Worm (Caenorhabditis elegans) whole organism, late embryonic: ENCODE results near the gene col-43.

Source experiments
- C38D4.7 ChIP-seq: fragments of 200-800 bp; sonication (Bioruptor generic); optimal IDR thresholded peaks from 2 replicates; lab custom pipeline; 2018; ENCODE audit warnings: mild to moderate bottlenecking, missing genetic modification characterization, moderate library complexity, missing compliant biosample characterization
- F13H6.1 ChIP-seq: sonication (generic microtip); optimal IDR thresholded peaks from 2 replicates; lab custom pipeline; 2016; ENCODE audit warnings: missing genetic modification characterization, missing compliant biosample characterization
- K02D7.2 ChIP-seq: sonication (generic microtip); optimal IDR thresholded peaks from 2 replicates; lab custom pipeline; 2017; ENCODE audit warnings: mild to moderate bottlenecking, missing genetic modification characterization, missing compliant biosample characterization
- ceh-14 ChIP-seq: sonication (generic microtip); optimal IDR thresholded peaks from 2 replicates; lab custom pipeline; 2016; ENCODE audit warnings: missing genotype, missing genetic modification characterization, missing compliant biosample characterization
- ceh-18 ChIP-seq: sonication (generic microtip); optimal IDR thresholded peaks from 2 replicates; lab custom pipeline; 2016; ENCODE audit warnings: missing genetic modification characterization, missing compliant biosample characterization
- ceh-19 ChIP-seq: fragments of 200-800 bp; sonication (Bioruptor generic); optimal IDR thresholded peaks from 2 replicates; lab custom pipeline; 2018; ENCODE audit warnings: mild to moderate bottlenecking, missing genetic modification characterization, missing compliant biosample characterization
- ceh-2 ChIP-seq: sonication (generic microtip); optimal IDR thresholded peaks from 2 replicates; lab custom pipeline; 2016; ENCODE audit warnings: missing genotype, missing genetic modification characterization, missing compliant biosample characterization
- ceh-22 ChIP-seq: sonication (generic microtip); optimal IDR thresholded peaks from 2 replicates; lab custom pipeline; 2017; ENCODE audit warnings: missing biosample characterization, missing genetic modification characterization
- ceh-24 ChIP-seq: sonication (generic microtip); optimal IDR thresholded peaks from 2 replicates; lab custom pipeline; 2016; ENCODE audit warnings: mild to moderate bottlenecking, missing genetic modification characterization, missing compliant biosample characterization
- ceh-30 ChIP-seq: fragments of 150-350 bp; optimal IDR thresholded peaks from 2 replicates; lab custom pipeline; 2014; ENCODE audit warnings: missing biosample characterization, missing genetic modification characterization
- ceh-45 ChIP-seq: fragments of 200-800 bp; sonication (Bioruptor generic); IDR thresholded peaks from 2 replicates; pipeline ENCODE4 v1.3.6; 2022; ENCODE audit warnings: missing genetic modification reagents, missing genetic modification characterization, missing compliant biosample characterization
- ceh-9 ChIP-seq: sonication (generic microtip); optimal IDR thresholded peaks from 2 replicates; lab custom pipeline; 2016; ENCODE audit warnings: mild to moderate bottlenecking, missing genetic modification characterization, inconsistent platforms, missing compliant biosample characterization
- elt-4 ChIP-seq: sonication (generic microtip); optimal IDR thresholded peaks from 2 replicates; lab custom pipeline; 2016; ENCODE audit warnings: missing genetic modification characterization, missing compliant biosample characterization
- fax-1 ChIP-seq: sonication (generic microtip); optimal IDR thresholded peaks from 2 replicates; lab custom pipeline; 2016; ENCODE audit warnings: missing genotype, missing genetic modification characterization, missing compliant biosample characterization
- fkh-10 ChIP-seq: fragments of 150-350 bp; optimal IDR thresholded peaks from 2 replicates; lab custom pipeline; 2014; ENCODE audit warnings: missing biosample characterization, missing genetic modification reagents, missing genetic modification characterization
- fkh-6 ChIP-seq: sonication (generic microtip); optimal IDR thresholded peaks from 2 replicates; lab custom pipeline; 2016; ENCODE audit warnings: missing genetic modification characterization, missing compliant biosample characterization
- gmeb-2 ChIP-seq: sonication (generic microtip); optimal IDR thresholded peaks from 2 replicates; lab custom pipeline; 2016; ENCODE audit warnings: missing genetic modification characterization, inconsistent platforms, missing compliant biosample characterization
- hlh-15 ChIP-seq: sonication (generic microtip); optimal IDR thresholded peaks from 2 replicates; lab custom pipeline; 2016; ENCODE audit warnings: missing genetic modification characterization, missing compliant biosample characterization
- hlh-30 ChIP-seq: sonication (generic microtip); optimal IDR thresholded peaks from 2 replicates; lab custom pipeline; 2017; ENCODE audit warnings: antibody characterized with exemption, missing genetic modification characterization, missing compliant biosample characterization; ENCODE audit not compliant: insufficient read depth
- hlh-6 ChIP-seq: sonication (generic microtip); optimal IDR thresholded peaks from 2 replicates; lab custom pipeline; 2016; ENCODE audit warnings: missing genotype, missing genetic modification characterization, missing compliant biosample characterization
- hlh-8 ChIP-seq: sonication (generic microtip); optimal IDR thresholded peaks from 2 replicates; lab custom pipeline; 2016; ENCODE audit warnings: missing genotype, missing genetic modification characterization, missing compliant biosample characterization
- lim-6 ChIP-seq: sonication (generic microtip); optimal IDR thresholded peaks from 2 replicates; lab custom pipeline; 2016; ENCODE audit warnings: missing genetic modification characterization, missing compliant biosample characterization
- lin-11 ChIP-seq: fragments of 200-800 bp; sonication (Bioruptor generic); optimal IDR thresholded peaks from 2 replicates; lab custom pipeline; 2018; ENCODE audit warnings: mild to moderate bottlenecking, missing genetic modification characterization, missing compliant biosample characterization
- madf-2 ChIP-seq: sonication (generic microtip); optimal IDR thresholded peaks from 2 replicates; lab custom pipeline; 2017; ENCODE audit warnings: missing genetic modification characterization, missing compliant biosample characterization
- nfya-1 ChIP-seq: sonication (generic microtip); optimal IDR thresholded peaks from 2 replicates; lab custom pipeline; 2017; ENCODE audit warnings: missing genetic modification characterization, mild to moderate bottlenecking, missing compliant biosample characterization, antibody characterized with exemption, moderate library complexity
- nhr-232 ChIP-seq: sonication (generic microtip); optimal IDR thresholded peaks from 2 replicates; lab custom pipeline; 2016; ENCODE audit warnings: missing genetic modification characterization, missing compliant biosample characterization
- npax-4 ChIP-seq: sonication (generic microtip); optimal IDR thresholded peaks from 2 replicates; lab custom pipeline; 2016; ENCODE audit warnings: missing genetic modification characterization, missing compliant biosample characterization
- odd-2 ChIP-seq: sonication (generic microtip); optimal IDR thresholded peaks from 2 replicates; lab custom pipeline; 2017; ENCODE audit warnings: antibody characterized with exemption, mild to moderate bottlenecking, missing genetic modification characterization, missing compliant biosample characterization
- pat-9 ChIP-seq: fragments of 200-800 bp; sonication (Bioruptor generic); optimal IDR thresholded peaks from 2 replicates; lab custom pipeline; 2018; ENCODE audit warnings: mild to moderate bottlenecking, missing genetic modification characterization, moderate library complexity, missing compliant biosample characterization
- pha-2 ChIP-seq: sonication (generic microtip); optimal IDR thresholded peaks from 2 replicates; lab custom pipeline; 2017; ENCODE audit warnings: mild to moderate bottlenecking, missing genetic modification characterization, missing compliant biosample characterization
- pros-1 ChIP-seq: fragments of 150-350 bp; optimal IDR thresholded peaks from 2 replicates; lab custom pipeline; 2014; ENCODE audit warnings: missing biosample characterization, missing genetic modification reagents, missing genetic modification characterization
- ref-2 ChIP-seq: sonication (generic microtip); optimal IDR thresholded peaks from 2 replicates; lab custom pipeline; 2016; ENCODE audit warnings: missing genetic modification characterization, missing compliant biosample characterization
- rnt-1 ChIP-seq: sonication (generic microtip); optimal IDR thresholded peaks from 2 replicates; lab custom pipeline; 2016; ENCODE audit warnings: missing genetic modification characterization, missing compliant biosample characterization
- sox-2 ChIP-seq: fragments of 200-800 bp; sonication (Bioruptor generic); IDR thresholded peaks from 2 replicates; pipeline ENCODE4 v1.3.6; 2022; ENCODE audit warnings: missing genetic modification reagents, missing genetic modification characterization, missing compliant biosample characterization
- syd-9 ChIP-seq: sonication (generic microtip); optimal IDR thresholded peaks from 2 replicates; lab custom pipeline; 2016; ENCODE audit warnings: mild to moderate bottlenecking, missing genetic modification characterization, moderate library complexity, missing compliant biosample characterization
- tbx-2 ChIP-seq: sonication (generic microtip); optimal IDR thresholded peaks from 2 replicates; lab custom pipeline; 2016; ENCODE audit warnings: missing genetic modification characterization, missing compliant biosample characterization
- tbx-7 ChIP-seq: sonication (generic microtip); optimal IDR thresholded peaks from 2 replicates; lab custom pipeline; 2016; ENCODE audit warnings: missing genotype, missing genetic modification characterization, missing compliant biosample characterization
- unc-3 ChIP-seq, 2 experiments: fragments of 200-800 bp in 1 of 2; sonication (Bioruptor generic) in 1 of 2; sonication (generic microtip) in 1 of 2; conservative IDR thresholded peaks in 1 of 2; optimal IDR thresholded peaks in 1 of 2; 2 replicates each; pipeline versions ENCODE4 v1.3.6 to Lab custom; 2016 to 2022; ENCODE audit warnings: missing compliant biosample characterization in 2 of 2, missing genetic modification characterization in 2 of 2, missing genetic modification reagents in 1 of 2
- unc-42 ChIP-seq: sonication (generic microtip); optimal IDR thresholded peaks from 2 replicates; lab custom pipeline; 2016; ENCODE audit warnings: missing genotype, missing genetic modification characterization, missing compliant biosample characterization
- unc-86 ChIP-seq: sonication (generic microtip); optimal IDR thresholded peaks from 2 replicates; lab custom pipeline; 2016; ENCODE audit warnings: missing genetic modification characterization, missing compliant biosample characterization
- ztf-16 ChIP-seq: sonication (generic microtip); optimal IDR thresholded peaks from 2 replicates; lab custom pipeline; 2017; ENCODE audit warnings: missing genetic modification characterization, missing compliant biosample characterization

Gene col-43

DNA sequence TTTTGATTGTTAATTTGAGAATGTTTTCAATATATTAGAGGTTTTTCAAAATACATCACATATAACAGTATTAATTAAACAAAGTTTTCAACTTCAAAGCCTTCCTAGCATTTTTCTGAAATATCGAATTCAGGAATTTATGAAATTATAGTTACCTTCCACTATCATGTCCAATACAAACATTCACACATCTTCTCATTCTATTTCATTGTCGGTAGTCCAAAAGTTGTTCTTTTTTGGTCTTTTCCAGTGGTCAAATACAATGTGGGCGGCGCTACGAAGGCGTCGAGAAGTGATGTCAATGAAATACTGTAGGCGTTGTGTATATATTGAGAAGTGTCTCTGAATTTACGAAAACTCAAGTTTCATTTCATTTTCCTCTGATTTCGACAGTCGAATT, 25.0 kb upstream of the col-43 start, which contains the start of gene catp-3:
catp-3 (plus strand) TSS at position 301 of the 400 bp plus-strand sequence.
- no peak for TF ChIP-seq ceh-45 (GFP tag; lab: Robert Waterston, UW)
- TF ChIP-seq madf-2 (tag; lab: Kevin White, UChicago), result no peak
- no peak for TF ChIP-seq unc-3 (GFP tag; conservative IDR thresholded peaks at IDR 0.05; lab: Robert Waterston, UW)
- TF ChIP-seq unc-3 (tag; optimal IDR thresholded peaks at IDR 0.05; lab: Kevin White, UChicago), result no peak
- TF ChIP-seq pat-9 (tag; lab: Kevin White, UChicago), result no peak
- no peak for TF ChIP-seq ceh-19
- TF ChIP-seq tbx-7 (tag; lab: Kevin White, UChicago), result no peak
- TF ChIP-seq hlh-30 (tag; lab: Kevin White, UChicago), result no peak
- TF ChIP-seq ceh-24 (tag; lab: Kevin White, UChicago), result no peak
- no peak for TF ChIP-seq ceh-2
- TF ChIP-seq fkh-10, result no peak
- TF ChIP-seq ceh-14 (tag; lab: Kevin White, UChicago), result no peak
- no peak for TF ChIP-seq ceh-9
- no peak for TF ChIP-seq tbx-2 (tag; lab: Kevin White, UChicago)
- TF ChIP-seq K02D7.2, result no peak
- no peak for TF ChIP-seq ztf-16 (tag; lab: Kevin White, UChicago)
- TF ChIP-seq lin-11 (tag; lab: Kevin White, UChicago), result no peak
- TF ChIP-seq unc-42 (tag; lab: Kevin White, UChicago), result no peak
- TF ChIP-seq hlh-6 (tag; lab: Kevin White, UChicago), result no peak
- no peak for TF ChIP-seq lim-6 (tag; lab: Kevin White, UChicago)

DNA sequence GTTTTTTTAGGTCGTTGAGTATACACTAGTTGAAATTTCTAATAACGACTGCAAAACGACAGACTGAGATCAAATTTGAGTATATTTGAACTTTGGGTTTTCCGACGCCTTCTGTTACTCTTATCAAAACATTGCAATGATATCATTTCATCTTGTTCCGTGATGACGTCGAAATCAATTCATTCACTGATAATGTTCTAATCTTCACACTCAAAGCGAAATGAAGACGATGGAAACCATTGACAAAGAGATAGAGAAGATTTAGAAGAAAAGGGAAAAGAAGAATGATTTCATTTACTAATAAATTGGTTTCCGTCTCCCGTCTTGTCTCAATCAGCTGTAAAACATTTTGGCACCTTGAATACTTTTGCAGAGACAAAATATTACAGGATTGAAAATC, 22.5 kb upstream of the col-43 start:
- no peak for TF ChIP-seq gmeb-2 (tag; lab: Kevin White, UChicago)
- TF ChIP-seq unc-86 (tag; lab: Kevin White, UChicago), result no peak
- TF ChIP-seq ceh-22, result no peak
- TF ChIP-seq ref-2 (tag; lab: Kevin White, UChicago), result no peak
- TF ChIP-seq unc-3 (GFP tag; conservative IDR thresholded peaks at IDR 0.05; lab: Robert Waterston, UW), result no peak
- TF ChIP-seq unc-3 (tag; optimal IDR thresholded peaks at IDR 0.05; lab: Kevin White, UChicago), result no peak
- no peak for TF ChIP-seq pha-2
- no peak for TF ChIP-seq ceh-45 (GFP tag; lab: Robert Waterston, UW)
- no peak for TF ChIP-seq sox-2
- no peak for TF ChIP-seq fkh-6
- no peak for TF ChIP-seq ceh-18
- TF ChIP-seq nhr-232 (tag; lab: Kevin White, UChicago), result no peak
- no peak for TF ChIP-seq nfya-1 (tag; lab: Kevin White, UChicago)
- TF ChIP-seq C38D4.7 (GFP tag; lab: Kevin White, UChicago), result no peak
- TF ChIP-seq tbx-2 (tag; lab: Kevin White, UChicago), result no peak
- TF ChIP-seq tbx-7 (tag; lab: Kevin White, UChicago), result no peak
- TF ChIP-seq npax-4 (tag; lab: Kevin White, UChicago), result no peak
- no peak for TF ChIP-seq fax-1 (tag; lab: Kevin White, UChicago)
- no peak for TF ChIP-seq F13H6.1 (tag; lab: Kevin White, UChicago)

DNA sequence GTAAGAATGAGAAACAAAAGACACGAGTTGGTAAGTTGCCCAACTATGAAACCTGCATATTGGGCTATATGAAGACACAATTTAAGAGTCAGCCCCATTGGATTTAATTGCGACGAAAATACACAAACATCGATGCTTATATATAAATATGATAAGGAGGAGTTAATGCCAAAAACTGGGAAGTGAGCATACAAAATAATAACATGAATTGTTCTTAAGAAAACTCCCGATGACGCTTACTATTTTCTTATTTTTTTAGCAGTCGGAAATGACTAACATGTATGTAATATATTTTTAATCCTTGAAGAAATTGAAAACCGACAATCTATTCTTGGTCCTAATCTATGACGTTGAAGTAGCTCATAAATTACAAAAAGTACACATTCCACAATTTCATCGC, 21.3 kb upstream of the col-43 start, which contains the start of gene str-144:
str-144 (minus strand) TSS at position 101 of the 400 bp plus-strand sequence.
- no peak for TF ChIP-seq ceh-30 (tag; lab: Kevin White, UChicago)
- TF ChIP-seq hlh-8 (tag; lab: Kevin White, UChicago), result no peak
- no peak for TF ChIP-seq syd-9
- TF ChIP-seq elt-4 (tag; lab: Kevin White, UChicago), result no peak

DNA sequence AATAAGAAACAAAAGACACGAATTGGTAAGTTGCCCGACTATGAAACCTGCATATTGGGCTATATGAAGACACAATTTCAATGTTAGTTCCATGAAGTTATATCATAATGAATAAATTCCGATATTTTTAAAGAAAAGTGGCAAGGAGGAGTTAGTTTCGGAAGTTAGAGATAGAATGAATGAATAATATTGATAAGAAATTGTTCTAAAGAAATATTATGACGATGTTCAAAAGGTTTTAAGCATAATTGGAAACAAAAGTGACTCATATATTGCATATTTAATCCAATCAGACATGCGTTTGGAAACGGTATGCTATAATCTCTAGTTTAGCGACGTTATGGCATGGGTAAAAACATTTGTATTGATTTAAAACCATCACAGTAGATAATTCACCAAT, 18.9 kb upstream of the col-43 start, which contains the start of gene str-143:
str-143 (minus strand) TSS at position 101 of the 400 bp plus-strand sequence.
- no peak for TF ChIP-seq pros-1
- no peak for TF ChIP-seq npax-4 (tag; lab: Kevin White, UChicago)
- TF ChIP-seq rnt-1 (tag; lab: Kevin White, UChicago), result no peak
- no peak for TF ChIP-seq hlh-15 (tag; lab: Kevin White, UChicago)
- TF ChIP-seq pha-2, result no peak
- TF ChIP-seq odd-2 (tag; lab: Kevin White, UChicago), result no peak
- TF ChIP-seq hlh-6 (tag; lab: Kevin White, UChicago), result no peak
- TF ChIP-seq pat-9 (tag; lab: Kevin White, UChicago), result no peak
- TF ChIP-seq lin-11 (tag; lab: Kevin White, UChicago), result no peak
- no peak for TF ChIP-seq ceh-24 (tag; lab: Kevin White, UChicago)
- TF ChIP-seq ceh-9, result no peak
- TF ChIP-seq nfya-1 (tag; lab: Kevin White, UChicago), result no peak
- TF ChIP-seq lim-6 (tag; lab: Kevin White, UChicago), result no peak
